Fruit fly (Drosophila melanogaster) whole organism, embryonic: ENCODE measurements around the gene CG34026.

Source experiments
- Asciz ChIP-seq: fragments of 200-800 bp; sonication (Bioruptor generic); optimal IDR thresholded peaks from 2 replicates; lab custom pipeline; 2017; ENCODE audit warnings: missing biosample characterization, mild to moderate bottlenecking, missing genetic modification characterization, missing genetic modification reagents
- CG10543 ChIP-seq: fragments of 200-800 bp; sonication (Bioruptor generic); optimal IDR thresholded peaks from 3 replicates; lab custom pipeline; 2017; ENCODE audit warnings: missing biosample characterization, mild to moderate bottlenecking, missing genetic modification characterization, moderate library complexity
- CG11504 ChIP-seq: fragments of 200-800 bp; sonication (Bioruptor generic); optimal IDR thresholded peaks from 3 replicates; lab custom pipeline; 2019; ENCODE audit warnings: missing biosample characterization, mild to moderate bottlenecking, missing genetic modification characterization, moderate library complexity
- CG13123 ChIP-seq: fragments of 200-800 bp; sonication (Bioruptor generic); optimal IDR thresholded peaks from 2 replicates; lab custom pipeline; 2016; ENCODE audit warnings: missing biosample characterization, missing genetic modification characterization
- CG1529 ChIP-seq: fragments of 200-800 bp; sonication (Bioruptor generic); optimal IDR thresholded peaks from 3 replicates; lab custom pipeline; 2018; ENCODE audit warnings: missing biosample characterization, missing genetic modification characterization
- CG17385 ChIP-seq: fragments of 200-800 bp; sonication (Bioruptor generic); optimal IDR thresholded peaks from 3 replicates; lab custom pipeline; 2018; ENCODE audit warnings: missing biosample characterization, mild to moderate bottlenecking, missing genetic modification characterization
- CG18476 ChIP-seq: fragments of 200-800 bp; sonication (Bioruptor generic); optimal IDR thresholded peaks from 2 replicates; lab custom pipeline; 2016; ENCODE audit warnings: missing biosample characterization, mild to moderate bottlenecking, missing genetic modification characterization
- CG18599 ChIP-seq: fragments of 200-800 bp; sonication (Bioruptor generic); optimal IDR thresholded peaks from 3 replicates; lab custom pipeline; 2017; ENCODE audit warnings: missing biosample characterization, missing genetic modification characterization, mild to moderate bottlenecking, moderate library complexity, missing genetic modification reagents
- CG2120 ChIP-seq: fragments of 200-800 bp; sonication (Bioruptor generic); optimal IDR thresholded peaks from 3 replicates; lab custom pipeline; 2016; ENCODE audit warnings: missing biosample characterization, missing genetic modification characterization
- CG2678 ChIP-seq: fragments of 200-800 bp; sonication (Bioruptor generic); optimal IDR thresholded peaks from 3 replicates; lab custom pipeline; 2019; ENCODE audit warnings: missing biosample characterization, mild to moderate bottlenecking, missing genetic modification characterization, moderate library complexity
- CG30403 ChIP-seq: fragments of 200-800 bp; sonication (Bioruptor generic); optimal IDR thresholded peaks from 3 replicates; lab custom pipeline; 2016; ENCODE audit warnings: missing biosample characterization, missing genetic modification characterization
- CG3065 ChIP-seq: fragments of 200-800 bp; sonication (Bioruptor generic); optimal IDR thresholded peaks from 2 replicates; lab custom pipeline; 2016; ENCODE audit warnings: missing biosample characterization, missing genetic modification characterization
- CG32532 ChIP-seq: fragments of 200-800 bp; sonication (Bioruptor generic); IDR thresholded peaks from 2 replicates; pipeline ENCODE4 v1.3.6; 2022; ENCODE audit warnings: missing biosample characterization, missing genetic modification characterization
- CG32767 ChIP-seq: fragments of 200-800 bp; sonication (Bioruptor generic); IDR thresholded peaks from 2 replicates; pipeline ENCODE4 v1.3.6; 2022; ENCODE audit warnings: missing biosample characterization, missing genetic modification characterization
- CG6689 ChIP-seq: fragments of 200-800 bp; sonication (Bioruptor generic); IDR thresholded peaks from 2 replicates; pipeline ENCODE4 v1.3.6; 2022; ENCODE audit warnings: missing biosample characterization, missing genetic modification characterization
- CG6765 ChIP-seq: fragments of 200-800 bp; sonication (Bioruptor generic); optimal IDR thresholded peaks from 3 replicates; lab custom pipeline; 2017; ENCODE audit warnings: missing biosample characterization, mild to moderate bottlenecking, missing genetic modification characterization
- CG6854 ChIP-seq: fragments of 200-800 bp; sonication (Bioruptor generic); optimal IDR thresholded peaks from 3 replicates; lab custom pipeline; 2017; ENCODE audit warnings: missing biosample characterization, mild to moderate bottlenecking, missing genetic modification characterization
- CG7271 ChIP-seq: fragments of 200-800 bp; sonication (Bioruptor generic); optimal IDR thresholded peaks from 2 replicates; lab custom pipeline; 2018; ENCODE audit warnings: missing biosample characterization, mild to moderate bottlenecking, missing genetic modification characterization, moderate library complexity
- CG7839 ChIP-seq: fragments of 200-800 bp; sonication (Bioruptor generic); optimal IDR thresholded peaks from 3 replicates; lab custom pipeline; 2018; ENCODE audit warnings: missing biosample characterization, mild to moderate bottlenecking, missing genetic modification characterization, moderate library complexity
- D19A ChIP-seq: fragments of 200-800 bp; optimal IDR thresholded peaks from 3 replicates; lab custom pipeline; 2019; ENCODE audit warnings: missing biosample characterization, mild to moderate bottlenecking, missing genetic modification characterization, moderate library complexity
- Dad ChIP-seq: fragments of 200-800 bp; sonication (Bioruptor generic); optimal IDR thresholded peaks from 3 replicates; lab custom pipeline; 2016; ENCODE audit warnings: missing biosample characterization, missing genetic modification characterization
- Dek ChIP-seq: fragments of 200-800 bp; sonication (Bioruptor generic); optimal IDR thresholded peaks from 3 replicates; lab custom pipeline; 2019; ENCODE audit warnings: missing biosample characterization, mild to moderate bottlenecking, missing genetic modification characterization, moderate library complexity
- Hand ChIP-seq: fragments of 200-800 bp; sonication (Bioruptor generic); optimal IDR thresholded peaks from 2 replicates; lab custom pipeline; 2017; ENCODE audit warnings: mild to moderate bottlenecking, missing biosample characterization, missing genetic modification reagents, missing genetic modification characterization
- Hmr ChIP-seq: fragments of 200-800 bp; sonication (Bioruptor generic); optimal IDR thresholded peaks from 3 replicates; lab custom pipeline; 2017; ENCODE audit warnings: mild to moderate bottlenecking, missing biosample characterization, missing genetic modification reagents, missing genetic modification characterization
- Meics ChIP-seq: fragments of 200-800 bp; sonication (Bioruptor generic); optimal IDR thresholded peaks from 2 replicates; lab custom pipeline; 2017; ENCODE audit warnings: missing biosample characterization, mild to moderate bottlenecking, missing genetic modification characterization
- NC2α ChIP-seq: fragments of 200-800 bp; sonication (Bioruptor generic); optimal IDR thresholded peaks from 2 replicates; lab custom pipeline; 2016; ENCODE audit warnings: missing biosample characterization, missing genetic modification characterization
- Oaz ChIP-seq: fragments of 200-800 bp; sonication (Bioruptor generic); IDR thresholded peaks from 2 replicates; pipeline ENCODE4 v1.3.6; 2022; ENCODE audit warnings: missing biosample characterization, missing genetic modification characterization
- Oli ChIP-seq: fragments of 200-800 bp; sonication (Bioruptor generic); optimal IDR thresholded peaks from 2 replicates; lab custom pipeline; 2018; ENCODE audit warnings: missing biosample characterization, mild to moderate bottlenecking, missing genetic modification characterization, moderate library complexity
- PHDP ChIP-seq: fragments of 200-800 bp; sonication (Bioruptor generic); optimal IDR thresholded peaks from 3 replicates; lab custom pipeline; 2018; ENCODE audit warnings: missing biosample characterization, mild to moderate bottlenecking, missing genetic modification characterization, moderate library complexity
- Spps ChIP-seq: fragments of 200-800 bp; sonication (Bioruptor generic); optimal IDR thresholded peaks from 2 replicates; lab custom pipeline; 2018; ENCODE audit warnings: missing biosample characterization, mild to moderate bottlenecking, missing genetic modification characterization
- abd-A ChIP-seq: fragments of 200-800 bp; sonication (Bioruptor generic); optimal IDR thresholded peaks from 3 replicates; lab custom pipeline; 2019; ENCODE audit warnings: missing biosample characterization, mild to moderate bottlenecking, missing genetic modification characterization, moderate library complexity
- cato ChIP-seq: fragments of 200-800 bp; sonication (Bioruptor generic); optimal IDR thresholded peaks from 2 replicates; lab custom pipeline; 2016; ENCODE audit warnings: missing biosample characterization, missing genetic modification characterization, borderline replicate concordance
- gem ChIP-seq: fragments of 200-800 bp; sonication (Bioruptor generic); optimal IDR thresholded peaks from 2 replicates; lab custom pipeline; 2019; ENCODE audit warnings: missing biosample characterization, mild to moderate bottlenecking, missing genetic modification characterization, moderate library complexity
- grau ChIP-seq: fragments of 200-800 bp; optimal IDR thresholded peaks from 3 replicates; lab custom pipeline; 2019; ENCODE audit warnings: missing biosample characterization, mild to moderate bottlenecking, missing genetic modification characterization, moderate library complexity
- gro ChIP-seq: fragments of 200-800 bp; sonication (Bioruptor generic); optimal IDR thresholded peaks from 2 replicates; lab custom pipeline; 2016; ENCODE audit warnings: missing biosample characterization, missing genetic modification characterization
- hkb ChIP-seq, 2 experiments: fragments of 200-800 bp in 1 of 2; fragments of >200 bp in 1 of 2; sonication (Bioruptor generic) in 1 of 2; IDR thresholded peaks in 1 of 2; optimal IDR thresholded peaks in 1 of 2; 2 replicates each; pipeline versions ENCODE4 v1.3.6 to Lab custom; 2017 to 2022; ENCODE audit warnings: missing biosample characterization in 1 of 2, missing genetic modification characterization in 1 of 2
- kay ChIP-seq: fragments of 200-800 bp; sonication (Bioruptor generic); optimal IDR thresholded peaks from 2 replicates; lab custom pipeline; 2016; ENCODE audit warnings: missing biosample characterization, missing genetic modification characterization
- lab ChIP-seq: fragments of 200-800 bp; sonication (Bioruptor generic); optimal IDR thresholded peaks from 3 replicates; lab custom pipeline; 2017; ENCODE audit warnings: missing biosample characterization, missing genetic modification characterization, mild to moderate bottlenecking, moderate library complexity, missing genetic modification reagents
- otp ChIP-seq: fragments of 200-800 bp; sonication (Bioruptor generic); IDR thresholded peaks from 3 replicates; pipeline ENCODE4, ENCODE4 v1.3.6; 2022; ENCODE audit warnings: missing biosample characterization, missing genetic modification characterization
- scrt ChIP-seq: fragments of 200-800 bp; sonication (Bioruptor generic); optimal IDR thresholded peaks from 2 replicates; lab custom pipeline; 2018; ENCODE audit warnings: missing biosample characterization, mild to moderate bottlenecking, missing genetic modification characterization, moderate library complexity
- sens ChIP-seq: fragments of 200-800 bp; sonication (Bioruptor generic); peaks from one replicate; lab custom pipeline; 2016; ENCODE audit warnings: missing biosample characterization, missing genetic modification characterization
- tap ChIP-seq: fragments of 200-800 bp; optimal IDR thresholded peaks from 3 replicates; lab custom pipeline; 2019; ENCODE audit warnings: missing biosample characterization, mild to moderate bottlenecking, missing genetic modification characterization, moderate library complexity
- tna ChIP-seq: fragments of 200-800 bp; sonication (Bioruptor generic); IDR thresholded peaks from 2 replicates; pipeline ENCODE4 v1.3.6; 2022; ENCODE audit warnings: missing biosample characterization, missing genetic modification characterization; ENCODE audit not compliant: partially characterized antibody
- trh ChIP-seq: fragments of 200-800 bp; sonication (Bioruptor generic); optimal IDR thresholded peaks from 2 replicates; lab custom pipeline; 2016; ENCODE audit warnings: missing biosample characterization, missing genetic modification characterization
- tx ChIP-seq: fragments of 200-800 bp; sonication (Bioruptor generic); optimal IDR thresholded peaks from 2 replicates; lab custom pipeline; 2016; ENCODE audit warnings: missing biosample characterization, missing genetic modification characterization
- usp ChIP-seq: fragments of >200 bp; optimal IDR thresholded peaks from 2 replicates; lab custom pipeline; 2017; ENCODE audit warnings: missing biosample characterization, missing genetic modification characterization

The CG34026 gene

dm6 chrX:9520175-9520574 lies 13.4 kb upstream of the CG34026 start (continued):
- TF ChIP-seq hkb (optimal IDR thresholded peaks at IDR 0.05; lab: Kevin White, UChicago): no peak
- 0 out of 2 replicates have a peak, but pooled peaks have one; percentile 19 for TF ChIP-seq hkb (GFP tag; IDR thresholded peaks at IDR 0.05; lab: Robert Waterston, UW)
- peak; percentile 26 for TF ChIP-seq Dek (tag; lab: Kevin White, UChicago)
- peak; percentile 13 for TF ChIP-seq CG30403 (GFP tag; lab: Kevin White, UChicago)
- TF ChIP-seq sens (GFP tag; lab: Kevin White, UChicago): no peak
- TF ChIP-seq gem (tag; lab: Kevin White, UChicago): peak; percentile 54
- peak; percentile 8 for TF ChIP-seq CG6854
- peak; percentile 4 for TF ChIP-seq abd-A
- no peak for TF ChIP-seq Asciz (GFP tag; lab: Kevin White, UChicago)
- TF ChIP-seq Hmr (GFP tag; lab: Kevin White, UChicago): peak; percentile 47
- no peak for TF ChIP-seq tx (GFP tag; lab: Kevin White, UChicago)
- TF ChIP-seq CG6689 (GFP tag; lab: Robert Waterston, UW): no peak
- no peak for TF ChIP-seq otp (GFP tag; lab: Robert Waterston, UW)
- TF ChIP-seq Dad: no peak
- no peak for TF ChIP-seq trh
- TF ChIP-seq CG6765 (GFP tag; lab: Kevin White, UChicago): peak; percentile 5
- peak; percentile 44 for TF ChIP-seq grau (tag; lab: Kevin White, UChicago)
- peak; percentile 67 for TF ChIP-seq CG2678 (tag; lab: Kevin White, UChicago)
- no peak for TF ChIP-seq CG13123 (GFP tag; lab: Kevin White, UChicago)
- TF ChIP-seq kay (GFP tag; lab: Kevin White, UChicago): no peak
- TF ChIP-seq scrt (GFP tag; lab: Kevin White, UChicago): peak; percentile 19
- no peak for TF ChIP-seq tna (GFP tag; lab: Robert Waterston, UW)
- peak; percentile 78 for TF ChIP-seq CG18599 (GFP tag; lab: Kevin White, UChicago)
- TF ChIP-seq Oli: peak; percentile 0
- no peak for TF ChIP-seq CG7271
- TF ChIP-seq CG18476 (GFP tag; lab: Kevin White, UChicago): no peak
- TF ChIP-seq D19A (tag; lab: Kevin White, UChicago): peak; percentile 66
- TF ChIP-seq lab: peak; percentile 65
- TF ChIP-seq Oaz (GFP tag; lab: Robert Waterston, UW): no peak
- no peak for TF ChIP-seq CG3065 (GFP tag; lab: Kevin White, UChicago)
- TF ChIP-seq gro (GFP tag; lab: Kevin White, UChicago): no peak
- peak; percentile 3 for TF ChIP-seq CG17385 (GFP tag; lab: Kevin White, UChicago)
- TF ChIP-seq usp (GFP tag; lab: Kevin White, UChicago): no peak
- TF ChIP-seq NC2α (GFP tag; lab: Kevin White, UChicago): no peak
- no peak for TF ChIP-seq CG10543 (GFP tag; lab: Kevin White, UChicago)
- TF ChIP-seq Meics (GFP tag; lab: Kevin White, UChicago): peak; percentile 46
- peak; percentile 41 for TF ChIP-seq PHDP (tag; lab: Kevin White, UChicago)
- TF ChIP-seq Spps (tag; lab: Kevin White, UChicago): no peak
- no peak for TF ChIP-seq CG1529 (GFP tag; lab: Kevin White, UChicago)
- no peak for TF ChIP-seq cato
- 0 out of 2 replicates have a peak, but pooled peaks have one; percentile 24 for TF ChIP-seq CG32532 (GFP tag; lab: Robert Waterston, UW)
- no peak for TF ChIP-seq CG32767 (GFP tag; lab: Robert Waterston, UW)
- peak; percentile 44 for TF ChIP-seq CG2120 (GFP tag; lab: Kevin White, UChicago)
- TF ChIP-seq tap: no peak
- peak; percentile 44 for TF ChIP-seq Hand (GFP tag; lab: Kevin White, UChicago)
- TF ChIP-seq CG11504 (tag; lab: Kevin White, UChicago): peak; percentile 62
- peak; percentile 49 for TF ChIP-seq CG7839
